Worm (Caenorhabditis elegans) whole organism, mixed stage, embryonic: ENCODE measurements around the gene C15F1.2.

Experiments
- ceh-39 ChIP-seq: fragments of 150-350 bp; optimal IDR thresholded peaks from 2 replicates; lab custom pipeline; 2014; ENCODE audit warnings: missing biosample characterization, missing genetic modification characterization
- ces-1 ChIP-seq: fragments of 150-350 bp; optimal IDR thresholded peaks from 2 replicates; lab custom pipeline; 2014; ENCODE audit warnings: missing biosample characterization, missing genetic modification reagents, missing genetic modification characterization
- elt-1 ChIP-seq: sonication (generic microtip); optimal IDR thresholded peaks from 2 replicates; lab custom pipeline; 2017; ENCODE audit warnings: missing genetic modification characterization, mild to moderate bottlenecking, missing compliant biosample characterization, antibody characterized with exemption, moderate library complexity, borderline replicate concordance; ENCODE audit not compliant: insufficient read depth
- flh-1 ChIP-seq: fragments of 200-800 bp; sonication (Bioruptor generic); optimal IDR thresholded peaks from 2 replicates; lab custom pipeline; 2018; ENCODE audit warnings: mild to moderate bottlenecking, missing genetic modification characterization, moderate library complexity, missing compliant biosample characterization
- lsy-2 ChIP-seq: fragments of 150-350 bp; optimal IDR thresholded peaks from 2 replicates; lab custom pipeline; 2014; ENCODE audit warnings: missing biosample characterization, missing genetic modification characterization
- mep-1 ChIP-seq: fragments of 150-350 bp; optimal IDR thresholded peaks from 2 replicates; lab custom pipeline; 2017; ENCODE audit warnings: missing biosample characterization, missing genetic modification reagents, missing genetic modification characterization, inconsistent platforms
- nhr-237 ChIP-seq: fragments of 150-350 bp; optimal IDR thresholded peaks from 2 replicates; lab custom pipeline; 2014; ENCODE audit warnings: missing biosample characterization, missing genetic modification characterization
- nhr-28 ChIP-seq: fragments of 150-350 bp; optimal IDR thresholded peaks from 2 replicates; lab custom pipeline; 2014; ENCODE audit warnings: missing biosample characterization, missing genetic modification characterization
- nhr-76 ChIP-seq: sonication (generic microtip); optimal IDR thresholded peaks from 2 replicates; lab custom pipeline; 2017; ENCODE audit warnings: missing biosample characterization, missing genetic modification characterization
- pha-4 ChIP-seq: fragments of 150-350 bp; optimal IDR thresholded peaks from 2 replicates; lab custom pipeline; 2018; ENCODE audit warnings: missing biosample characterization, missing genetic modification reagents, missing genetic modification characterization
- snpc-4 ChIP-seq: fragments of 150-350 bp; optimal IDR thresholded peaks from 2 replicates; lab custom pipeline; 2014; ENCODE audit warnings: missing biosample characterization, missing genetic modification characterization

ce11 chrII:6932978-6933377 lies 46.8 kb upstream of the C15F1.2 start:
- TF ChIP-seq nhr-28 (tag; lab: Kevin White, UChicago), result no peak
- no peak for TF ChIP-seq ceh-39 (tag; lab: Kevin White, UChicago)
- TF ChIP-seq nhr-237 (tag; lab: Kevin White, UChicago), result no peak
- no peak for TF ChIP-seq snpc-4 (tag; lab: Kevin White, UChicago)
- TF ChIP-seq pha-4 (tag; lab: Kevin White, UChicago), result no peak
- no peak for TF ChIP-seq nhr-76 (tag; lab: Kevin White, UChicago)
- TF ChIP-seq flh-1 (GFP tag; lab: Kevin White, UChicago), result no peak
- no peak for TF ChIP-seq lsy-2 (tag; lab: Kevin White, UChicago)
- TF ChIP-seq elt-1, result no peak
- TF ChIP-seq mep-1 (tag; lab: Kevin White, UChicago), result no peak
- no peak for TF ChIP-seq ces-1 (GFP tag; lab: Kevin White, UChicago)
